Worm (Caenorhabditis elegans) whole organism, L2 larva: Measurements from ENCODE around the gene F35E8.7.
A peak's percentile ranks its signal among the peaks of the same experiment; 100 is the strongest.

ENCODE experiments used
- C34F6.9 ChIP-seq: fragments of 150-350 bp; optimal IDR thresholded peaks from 2 replicates; lab custom pipeline; 2014; ENCODE audit warnings: missing biosample characterization, missing genetic modification characterization
- Y55F3AM.14 ChIP-seq: fragments of 200-800 bp; sonication (Bioruptor generic); optimal IDR thresholded peaks from 2 replicates; lab custom pipeline; 2018; ENCODE audit warnings: mild to moderate bottlenecking, missing genetic modification characterization, missing compliant biosample characterization
- aly-2 ChIP-seq: fragments of 150-350 bp; optimal IDR thresholded peaks from 2 replicates; lab custom pipeline; 2014; ENCODE audit warnings: missing biosample characterization, missing genetic modification characterization
- ama-1 ChIP-seq: fragments of 150-350 bp; optimal IDR thresholded peaks from 2 replicates; lab custom pipeline; 2018; ENCODE audit warnings: inconsistent platforms
- blmp-1 ChIP-seq: sonication (generic microtip); optimal IDR thresholded peaks from 2 replicates; lab custom pipeline; 2017; ENCODE audit warnings: missing genetic modification characterization, mild to moderate bottlenecking, missing compliant biosample characterization, antibody characterized with exemption, moderate library complexity; ENCODE audit not compliant: insufficient read depth
- ceh-16 ChIP-seq: fragments of 150-350 bp; optimal IDR thresholded peaks from 2 replicates; lab custom pipeline; 2014; ENCODE audit warnings: missing biosample characterization, missing genetic modification characterization
- crh-2 ChIP-seq: sonication (generic microtip); optimal IDR thresholded peaks from 2 replicates; lab custom pipeline; 2017; ENCODE audit warnings: missing biosample characterization, missing genetic modification characterization
- egl-27 ChIP-seq: sonication (generic microtip); optimal IDR thresholded peaks from 3 replicates; lab custom pipeline; 2017; ENCODE audit warnings: missing biosample characterization, missing genetic modification reagents, missing genetic modification characterization
- elt-1 ChIP-seq: fragments of 150-350 bp; optimal IDR thresholded peaks from 2 replicates; lab custom pipeline; 2014; ENCODE audit warnings: missing biosample characterization, missing genetic modification characterization
- fos-1 ChIP-seq: fragments of 150-350 bp; optimal IDR thresholded peaks from 2 replicates; lab custom pipeline; 2014; ENCODE audit warnings: missing biosample characterization, missing genetic modification characterization
- gmeb-1 ChIP-seq: fragments of 150-350 bp; optimal IDR thresholded peaks from 2 replicates; lab custom pipeline; 2014; ENCODE audit warnings: missing biosample characterization, missing genetic modification characterization
- lin-13 ChIP-seq: fragments of 150-350 bp; optimal IDR thresholded peaks from 2 replicates; lab custom pipeline; 2014; ENCODE audit warnings: missing biosample characterization, missing genetic modification reagents, missing genetic modification characterization
- lin-39 ChIP-seq: fragments of 150-350 bp; optimal IDR thresholded peaks from 2 replicates; lab custom pipeline; 2014; ENCODE audit warnings: missing biosample characterization, missing genetic modification reagents, missing genetic modification characterization
- lsy-2 ChIP-seq, 2 experiments: fragments of 150-350 bp in 1 of 2; sonication (generic microtip) in 1 of 2; optimal IDR thresholded peaks; 2 replicates each; lab custom pipeline; 2014 to 2017; ENCODE audit warnings: missing biosample characterization in 2 of 2, missing genetic modification characterization in 2 of 2
- mbf-1 ChIP-seq: sonication (generic microtip); optimal IDR thresholded peaks from 2 replicates; lab custom pipeline; 2017; ENCODE audit warnings: missing biosample characterization, missing genetic modification characterization
- mdl-1 ChIP-seq, 2 experiments: fragments of 150-350 bp in 1 of 2; sonication (generic microtip) in 1 of 2; optimal IDR thresholded peaks; 2 replicates each; lab custom pipeline; 2017; ENCODE audit warnings: missing biosample characterization in 2 of 2, missing genetic modification characterization in 2 of 2
- nhr-10 ChIP-seq: sonication (generic microtip); optimal IDR thresholded peaks from 2 replicates; lab custom pipeline; 2017; ENCODE audit warnings: missing biosample characterization, missing genetic modification characterization
- nhr-11 ChIP-seq: fragments of 150-350 bp; optimal IDR thresholded peaks from 2 replicates; lab custom pipeline; 2014; ENCODE audit warnings: missing biosample characterization, missing genetic modification characterization
- nhr-12 ChIP-seq: fragments of 150-350 bp; optimal IDR thresholded peaks from 2 replicates; lab custom pipeline; 2014; ENCODE audit warnings: missing biosample characterization, missing genetic modification characterization
- nhr-23 ChIP-seq: fragments of 150-350 bp; optimal IDR thresholded peaks from 2 replicates; lab custom pipeline; 2014; ENCODE audit warnings: missing biosample characterization, missing genetic modification reagents, missing genetic modification characterization
- nhr-237 ChIP-seq: fragments of 150-350 bp; optimal IDR thresholded peaks from 2 replicates; lab custom pipeline; 2014; ENCODE audit warnings: missing biosample characterization, missing genetic modification characterization
- nhr-25 ChIP-seq: fragments of 150-350 bp; sonication (generic microtip); optimal IDR thresholded peaks from 3 replicates; lab custom pipeline; 2014; ENCODE audit warnings: missing biosample characterization, missing genetic modification characterization
- nhr-6 ChIP-seq: fragments of 150-350 bp; optimal IDR thresholded peaks from 2 replicates; lab custom pipeline; 2014; ENCODE audit warnings: missing biosample characterization, missing genetic modification characterization
- nhr-77 ChIP-seq: fragments of 150-350 bp; optimal IDR thresholded peaks from 2 replicates; lab custom pipeline; 2014; ENCODE audit warnings: missing biosample characterization, missing genetic modification characterization
- peb-1 ChIP-seq: fragments of 150-350 bp; optimal IDR thresholded peaks from 2 replicates; lab custom pipeline; 2014; ENCODE audit warnings: missing biosample characterization, missing genetic modification characterization
- sma-3 ChIP-seq: sonication (generic microtip); optimal IDR thresholded peaks from 2 replicates; lab custom pipeline; 2016; ENCODE audit warnings: missing genetic modification reagents, missing genetic modification characterization, missing compliant biosample characterization
- sma-9 ChIP-seq, 2 experiments: fragments of 150-350 bp in 1 of 2; sonication (generic microtip) in 1 of 2; optimal IDR thresholded peaks; 2 replicates each; lab custom pipeline; 2014 to 2016; ENCODE audit warnings: missing genetic modification characterization in 2 of 2, mild to moderate bottlenecking in 1 of 2, missing biosample characterization in 1 of 2, missing compliant biosample characterization in 1 of 2, missing genetic modification reagents in 1 of 2, moderate library complexity in 1 of 2
- snpc-4 ChIP-seq: fragments of 150-350 bp; optimal IDR thresholded peaks from 2 replicates; lab custom pipeline; 2014; ENCODE audit warnings: missing biosample characterization, missing genetic modification characterization
- unc-55 ChIP-seq: fragments of 150-350 bp; sonication (generic microtip); optimal IDR thresholded peaks from 3 replicates; lab custom pipeline; 2014; ENCODE audit warnings: missing biosample characterization, missing genetic modification reagents, missing genetic modification characterization
- unc-62 ChIP-seq: fragments of 150-350 bp; optimal IDR thresholded peaks from 2 replicates; lab custom pipeline; 2014; ENCODE audit warnings: missing biosample characterization, missing genetic modification reagents, missing genetic modification characterization
- ztf-1 ChIP-seq: fragments of 200-800 bp; sonication (Bioruptor generic); conservative IDR thresholded peaks from 2 replicates; pipeline ENCODE4 v1.3.6; 2022; ENCODE audit warnings: missing genetic modification characterization, missing compliant biosample characterization
- ztf-11 ChIP-seq: sonication (generic microtip); optimal IDR thresholded peaks from 2 replicates; lab custom pipeline; 2017; ENCODE audit warnings: missing biosample characterization, missing genetic modification characterization
- ztf-4 ChIP-seq: fragments of 150-350 bp; optimal IDR thresholded peaks from 2 replicates; lab custom pipeline; 2014; ENCODE audit warnings: missing biosample characterization, missing genetic modification characterization

The F35E8.7 gene

DNA sequence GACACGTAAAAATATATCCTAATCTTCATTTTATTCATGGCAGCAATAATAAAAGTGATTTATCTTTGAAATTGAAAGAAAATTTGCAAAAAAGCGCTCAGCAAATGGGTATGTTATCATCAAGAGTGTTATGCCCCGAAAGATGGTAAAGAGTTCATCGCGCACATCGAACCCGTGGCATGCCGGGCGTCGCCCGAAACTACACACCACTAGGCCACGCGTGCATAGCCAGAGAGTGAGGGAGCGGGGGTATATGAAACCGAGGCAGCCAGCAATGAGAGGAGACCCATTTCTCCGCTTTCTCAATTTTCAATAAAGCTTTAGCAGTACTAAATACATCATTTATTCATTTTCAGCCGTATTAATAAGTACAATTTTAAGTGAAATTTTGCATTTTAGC is 40.1 kb upstream of the F35E8.7 start (continued):
- no peak for TF ChIP-seq ztf-1
- no peak for TF ChIP-seq ama-1
- peak; percentile 5 for TF ChIP-seq nhr-237 (tag; lab: Kevin White, UChicago)
- peak; percentile 37 for TF ChIP-seq egl-27 (tag; lab: Kevin White, UChicago)
- no peak for TF ChIP-seq ztf-4 (tag; lab: Kevin White, UChicago)
- TF ChIP-seq mdl-1 (tag; optimal IDR thresholded peaks at IDR 0.05; lab: Kevin White, UChicago), result no peak
- peak; percentile 85 for TF ChIP-seq sma-9 (GFP tag; optimal IDR thresholded peaks at IDR 0.05; lab: Kevin White, UChicago)
- no peak for TF ChIP-seq sma-9 (tag; optimal IDR thresholded peaks at IDR 0.05; lab: Kevin White, UChicago)
- TF ChIP-seq lsy-2 (tag; optimal IDR thresholded peaks at IDR 0.05; lab: Kevin White, UChicago), result peak in 1 of 2 experiments; percentile 51
- TF ChIP-seq nhr-11 (tag; lab: Kevin White, UChicago), result no peak
- TF ChIP-seq gmeb-1 (tag; lab: Kevin White, UChicago), result peak; percentile 68
- TF ChIP-seq nhr-25 (tag; lab: Kevin White, UChicago), result no peak
- TF ChIP-seq nhr-23 (tag; lab: Kevin White, UChicago), result no peak
- no peak for TF ChIP-seq elt-1 (tag; lab: Kevin White, UChicago)
- TF ChIP-seq peb-1 (tag; lab: Kevin White, UChicago), result no peak
- TF ChIP-seq ceh-16 (tag; lab: Kevin White, UChicago), result no peak
- peak; percentile 62 for TF ChIP-seq crh-2 (tag; lab: Kevin White, UChicago)
- TF ChIP-seq unc-55, result peak; percentile 78
- no peak for TF ChIP-seq nhr-77 (tag; lab: Kevin White, UChicago)
- no peak for TF ChIP-seq lin-39

DNA sequence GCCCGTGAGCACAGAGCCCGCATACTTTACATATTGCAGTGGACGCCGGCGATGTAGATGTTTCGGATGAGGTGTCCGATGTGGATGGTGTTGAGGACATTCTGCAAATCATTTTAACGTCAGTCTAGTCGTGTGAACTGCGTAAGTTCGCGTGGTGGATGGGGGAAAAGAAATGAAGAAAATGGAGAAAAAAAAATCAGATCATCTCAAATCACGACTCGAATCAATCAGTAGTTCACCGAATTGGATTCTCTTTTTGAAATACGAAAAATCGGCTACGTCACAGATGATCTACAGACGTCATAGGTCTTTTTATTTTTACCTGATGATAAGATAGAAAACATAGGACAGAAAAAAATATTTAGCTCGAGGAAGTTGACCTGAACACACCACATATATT is 37.5 kb upstream of the F35E8.7 start, which contains the start of gene nhr-102:
nhr-102 (minus strand) TSS at position 101 of the 400 bp plus-strand sequence.
- TF ChIP-seq nhr-25 (tag; lab: Kevin White, UChicago), result no peak
- TF ChIP-seq ceh-16 (tag; lab: Kevin White, UChicago), result no peak
- no peak for TF ChIP-seq C34F6.9 (tag; lab: Kevin White, UChicago)
- TF ChIP-seq, all 48 proteins: peak for 0

DNA sequence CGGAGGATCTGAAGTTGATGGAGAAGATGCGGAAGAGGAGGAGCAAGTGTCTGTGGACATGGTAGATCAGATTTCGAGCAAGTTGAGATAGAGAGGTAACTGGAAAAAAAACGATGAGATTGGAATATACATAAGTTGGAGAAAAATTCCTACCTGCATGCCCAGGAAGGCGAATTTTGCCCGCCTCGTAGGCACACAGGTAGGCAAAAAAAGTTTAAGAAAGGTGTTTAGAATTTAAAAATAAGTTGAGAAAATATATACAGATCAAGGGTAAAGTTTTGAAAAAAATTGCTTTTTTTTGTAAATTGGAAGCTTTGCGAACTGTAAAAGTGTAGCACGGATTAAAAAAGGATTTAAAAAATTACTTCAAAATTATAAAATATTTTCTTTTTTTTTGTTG is 34.3 kb upstream of the F35E8.7 start, which contains the start of gene nhr-84:
nhr-84 (minus strand) TSS at position 101 of the 400 bp plus-strand sequence.
- TF ChIP-seq ceh-16 (tag; lab: Kevin White, UChicago) (no peak), Y55F3AM.14 (GFP tag; lab: Kevin White, UChicago) (no peak), C34F6.9 (tag; lab: Kevin White, UChicago) (no peak), lsy-2 (tag; optimal IDR thresholded peaks at IDR 0.05; lab: Kevin White, UChicago) (no peak), mdl-1 (tag; optimal IDR thresholded peaks at IDR 0.05; lab: Kevin White, UChicago) (no peak), unc-55 (no peak), sma-9 (GFP tag; optimal IDR thresholded peaks at IDR 0.05; lab: Kevin White, UChicago) (no peak), sma-9 (tag; optimal IDR thresholded peaks at IDR 0.05; lab: Kevin White, UChicago) (no peak), nhr-6 (tag; lab: Kevin White, UChicago) (no peak), aly-2 (tag; lab: Kevin White, UChicago) (no peak), sma-3 (GFP tag; lab: Kevin White, UChicago) (no peak), peb-1 (tag; lab: Kevin White, UChicago) (no peak), snpc-4 (tag; lab: Kevin White, UChicago) (no peak)

DNA sequence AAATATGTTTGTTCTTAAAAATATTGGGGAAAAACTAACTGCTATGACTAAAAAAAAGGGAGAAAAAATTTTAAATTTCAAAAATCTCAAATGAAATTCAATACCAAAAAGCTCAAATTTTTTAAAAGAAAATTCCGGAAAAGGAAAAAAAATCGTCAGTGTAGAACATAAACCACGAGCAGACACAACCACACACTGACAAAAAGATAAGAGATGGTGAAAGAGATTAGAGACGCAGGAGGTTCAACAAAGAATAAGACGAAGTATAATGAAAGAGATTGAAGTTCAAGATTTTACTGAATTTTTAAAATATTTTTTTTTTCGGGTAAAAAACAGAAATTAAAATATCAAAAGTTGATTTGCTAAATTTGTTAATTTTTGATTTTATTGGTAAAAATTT is 33.8 kb upstream of the F35E8.7 start:
- no peak for TF ChIP-seq nhr-12 (tag; lab: Kevin White, UChicago)
- TF ChIP-seq ama-1, result no peak
- no peak for TF ChIP-seq mbf-1 (tag; lab: Kevin White, UChicago)
- no peak for TF ChIP-seq blmp-1 (tag; lab: Kevin White, UChicago)
- no peak for TF ChIP-seq C34F6.9 (tag; lab: Kevin White, UChicago)
- no peak for TF ChIP-seq nhr-10 (tag; lab: Kevin White, UChicago)
- TF ChIP-seq elt-1 (tag; lab: Kevin White, UChicago), result no peak
- no peak for TF ChIP-seq mdl-1 (tag; optimal IDR thresholded peaks at IDR 0.05; lab: Kevin White, UChicago)
- TF ChIP-seq ztf-11 (tag; lab: Kevin White, UChicago), result no peak
- no peak for TF ChIP-seq unc-55
- no peak for TF ChIP-seq egl-27 (tag; lab: Kevin White, UChicago)
- no peak for TF ChIP-seq lin-39
- no peak for TF ChIP-seq unc-62 (GFP tag; lab: Kevin White, UChicago)
- TF ChIP-seq fos-1 (tag; lab: Kevin White, UChicago), result peak; percentile 76
- no peak for TF ChIP-seq lsy-2 (tag; optimal IDR thresholded peaks at IDR 0.05; lab: Kevin White, UChicago)
- peak; percentile 20 for TF ChIP-seq sma-9 (GFP tag; optimal IDR thresholded peaks at IDR 0.05; lab: Kevin White, UChicago)
- TF ChIP-seq sma-9 (tag; optimal IDR thresholded peaks at IDR 0.05; lab: Kevin White, UChicago), result no peak
- TF ChIP-seq Y55F3AM.14 (GFP tag; lab: Kevin White, UChicago), result peak; percentile 1
- no peak for TF ChIP-seq ceh-16 (tag; lab: Kevin White, UChicago)
- no peak for TF ChIP-seq lin-13 (GFP tag; lab: Kevin White, UChicago)
